Worm (Caenorhabditis elegans) whole organism, L3 larva: Measurements from ENCODE around the gene egl-2.

Experiments
- R02D3.7 ChIP-seq: fragments of 150-350 bp; optimal IDR thresholded peaks from 2 replicates; lab custom pipeline; 2014; ENCODE audit warnings: missing biosample characterization, missing genetic modification characterization
- aly-2 ChIP-seq: fragments of 150-350 bp; optimal IDR thresholded peaks from 2 replicates; lab custom pipeline; 2014; ENCODE audit warnings: missing biosample characterization, missing genetic modification characterization
- ama-1 ChIP-seq: fragments of 150-350 bp; optimal IDR thresholded peaks from 2 replicates; lab custom pipeline; 2018
- ceh-16 ChIP-seq: sonication (generic microtip); optimal IDR thresholded peaks from 2 replicates; lab custom pipeline; 2017; ENCODE audit warnings: missing biosample characterization, missing genetic modification characterization
- ceh-9 ChIP-seq: sonication (generic microtip); optimal IDR thresholded peaks from 2 replicates; lab custom pipeline; 2018; ENCODE audit warnings: missing biosample characterization, missing genetic modification characterization
- daf-12 ChIP-seq: fragments of 150-350 bp; optimal IDR thresholded peaks from 2 replicates; lab custom pipeline; 2014; ENCODE audit warnings: missing biosample characterization, missing genetic modification reagents, missing genetic modification characterization
- egl-27 ChIP-seq: sonication (generic microtip); optimal IDR thresholded peaks from 4 replicates; lab custom pipeline; 2017; ENCODE audit warnings: missing biosample characterization, missing genetic modification reagents, missing genetic modification characterization
- egl-5 ChIP-seq: fragments of 150-350 bp; optimal IDR thresholded peaks from 2 replicates; lab custom pipeline; 2017; ENCODE audit warnings: missing biosample characterization, missing genetic modification reagents, missing genetic modification characterization, inconsistent platforms
- elt-2 ChIP-seq: sonication (generic microtip); optimal IDR thresholded peaks from 2 replicates; lab custom pipeline; 2016; ENCODE audit warnings: missing genetic modification reagents, mild to moderate bottlenecking, missing genetic modification characterization, missing compliant biosample characterization
- elt-3 ChIP-seq, 3 experiments: fragments of 150-350 bp in 1 of 3; sonication (generic microtip) in 2 of 3; optimal IDR thresholded peaks; 2 replicates in 2 of 3; 4 replicates in 1 of 3; lab custom pipeline; 2014 to 2017; ENCODE audit warnings: missing biosample characterization in 3 of 3, missing genetic modification characterization in 3 of 3
- eor-1 ChIP-seq, 2 experiments: fragments of 150-350 bp; optimal IDR thresholded peaks; 2 replicates each; lab custom pipeline; 2014 to 2018; ENCODE audit warnings: missing biosample characterization in 2 of 2, missing genetic modification characterization in 2 of 2
- fkh-10 ChIP-seq: sonication (generic microtip); optimal IDR thresholded peaks from 2 replicates; lab custom pipeline; 2017; ENCODE audit warnings: missing biosample characterization, missing genetic modification reagents, missing genetic modification characterization
- fkh-2 ChIP-seq: fragments of 150-350 bp; optimal IDR thresholded peaks from 2 replicates; lab custom pipeline; 2014; ENCODE audit warnings: missing biosample characterization, missing genetic modification reagents, missing genetic modification characterization
- fos-1 ChIP-seq: fragments of 150-350 bp; optimal IDR thresholded peaks from 2 replicates; lab custom pipeline; 2014; ENCODE audit warnings: missing biosample characterization, missing genetic modification characterization
- hmg-11 ChIP-seq: sonication (generic microtip); optimal IDR thresholded peaks from 2 replicates; lab custom pipeline; 2016; ENCODE audit warnings: missing genetic modification characterization, missing compliant biosample characterization
- lin-15B ChIP-seq: fragments of 150-350 bp; optimal IDR thresholded peaks from 2 replicates; lab custom pipeline; 2014; ENCODE audit warnings: missing biosample characterization, missing genetic modification characterization
- lin-39 ChIP-seq: fragments of 150-350 bp; optimal IDR thresholded peaks from 2 replicates; lab custom pipeline; 2018; ENCODE audit warnings: missing biosample characterization, missing genetic modification reagents, missing genetic modification characterization
- mdl-1 ChIP-seq: fragments of 150-350 bp; optimal IDR thresholded peaks from 2 replicates; lab custom pipeline; 2014; ENCODE audit warnings: missing biosample characterization, missing genetic modification characterization
- mml-1 ChIP-seq: fragments of 150-350 bp; sonication (generic microtip); optimal IDR thresholded peaks from 3 replicates; lab custom pipeline; 2014; ENCODE audit warnings: missing biosample characterization, missing genetic modification characterization
- nfya-1 ChIP-seq: sonication (generic microtip); optimal IDR thresholded peaks from 2 replicates; lab custom pipeline; 2017; ENCODE audit warnings: missing genetic modification characterization, mild to moderate bottlenecking, missing compliant biosample characterization, antibody characterized with exemption, moderate library complexity; ENCODE audit not compliant: insufficient read depth
- nhr-11 ChIP-seq: fragments of 150-350 bp; optimal IDR thresholded peaks from 2 replicates; lab custom pipeline; 2014; ENCODE audit warnings: missing biosample characterization, missing genetic modification characterization
- nhr-12 ChIP-seq: fragments of 150-350 bp; optimal IDR thresholded peaks from 2 replicates; lab custom pipeline; 2014; ENCODE audit warnings: missing biosample characterization, missing genetic modification characterization
- nhr-23 ChIP-seq: fragments of 150-350 bp; optimal IDR thresholded peaks from 2 replicates; lab custom pipeline; 2014; ENCODE audit warnings: missing biosample characterization, missing genetic modification reagents, missing genetic modification characterization
- nhr-25 ChIP-seq: sonication (generic microtip); optimal IDR thresholded peaks from 2 replicates; lab custom pipeline; 2017; ENCODE audit warnings: missing biosample characterization, missing genetic modification characterization
- nhr-28 ChIP-seq: fragments of 150-350 bp; optimal IDR thresholded peaks from 2 replicates; lab custom pipeline; 2014; ENCODE audit warnings: missing biosample characterization, missing genetic modification characterization
- nhr-43 ChIP-seq: sonication (generic microtip); optimal IDR thresholded peaks from 2 replicates; lab custom pipeline; 2016; ENCODE audit warnings: mild to moderate bottlenecking, missing genetic modification characterization, missing compliant biosample characterization; ENCODE audit not compliant: poor library complexity, severe bottlenecking
- nhr-67 ChIP-seq: fragments of 150-350 bp; optimal IDR thresholded peaks from 2 replicates; lab custom pipeline; 2014; ENCODE audit warnings: missing biosample characterization, missing genetic modification characterization
- pqm-1 ChIP-seq: fragments of 150-350 bp; optimal IDR thresholded peaks from 2 replicates; lab custom pipeline; 2017; ENCODE audit warnings: missing biosample characterization, missing genetic modification characterization, inconsistent platforms
- sea-2 ChIP-seq: fragments of 150-350 bp; sonication (generic microtip); optimal IDR thresholded peaks from 4 replicates; lab custom pipeline; 2014; ENCODE audit warnings: missing biosample characterization, missing genetic modification reagents, missing genetic modification characterization
- snpc-4 ChIP-seq: fragments of 150-350 bp; optimal IDR thresholded peaks from 2 replicates; lab custom pipeline; 2014; ENCODE audit warnings: missing biosample characterization, missing genetic modification characterization
- tbx-2 ChIP-seq: sonication (generic microtip); optimal IDR thresholded peaks from 2 replicates; lab custom pipeline; 2016; ENCODE audit warnings: mild to moderate bottlenecking, missing genetic modification characterization, missing compliant biosample characterization
- unc-39 ChIP-seq: sonication (generic microtip); optimal IDR thresholded peaks from 4 replicates; lab custom pipeline; 2017; ENCODE audit warnings: missing biosample characterization, missing genetic modification characterization
- unc-62 ChIP-seq: fragments of 150-350 bp; sonication (generic microtip); optimal IDR thresholded peaks from 4 replicates; lab custom pipeline; 2014; ENCODE audit warnings: missing biosample characterization, missing genetic modification reagents, missing genetic modification characterization
- zag-1 ChIP-seq: fragments of 150-350 bp; optimal IDR thresholded peaks from 2 replicates; lab custom pipeline; 2014; ENCODE audit warnings: missing biosample characterization, missing genetic modification characterization
- ztf-4 ChIP-seq: fragments of 150-350 bp; optimal IDR thresholded peaks from 2 replicates; lab custom pipeline; 2014; ENCODE audit warnings: missing biosample characterization, missing genetic modification characterization

The egl-2 gene

ce11 chrV:1307730-1308129 lies 8.6 kb upstream of the egl-2 start:
- TF ChIP-seq daf-12 (tag; lab: Kevin White, UChicago): no peak
- TF ChIP-seq lin-39 (tag; lab: Kevin White, UChicago): no peak
- TF ChIP-seq tbx-2 (tag; lab: Kevin White, UChicago): no peak
- TF ChIP-seq lin-15B (tag; lab: Kevin White, UChicago): no peak
- no peak for TF ChIP-seq nhr-23 (tag; lab: Kevin White, UChicago)
- TF ChIP-seq aly-2: no peak
- no peak for TF ChIP-seq unc-62 (GFP tag; lab: Kevin White, UChicago)
- TF ChIP-seq zag-1 (tag; lab: Kevin White, UChicago): no peak
- no peak for TF ChIP-seq ztf-4 (tag; lab: Kevin White, UChicago)
- TF ChIP-seq nhr-12 (tag; lab: Kevin White, UChicago): no peak
- TF ChIP-seq nhr-25 (tag; lab: Kevin White, UChicago): no peak
- TF ChIP-seq nhr-43 (tag; lab: Kevin White, UChicago): no peak
- no peak for TF ChIP-seq nhr-28
- TF ChIP-seq mdl-1 (tag; lab: Kevin White, UChicago): no peak
- no peak for TF ChIP-seq ceh-16 (tag; lab: Kevin White, UChicago)
- TF ChIP-seq sea-2: no peak
- no peak for TF ChIP-seq snpc-4 (tag; lab: Kevin White, UChicago)

DNA sequence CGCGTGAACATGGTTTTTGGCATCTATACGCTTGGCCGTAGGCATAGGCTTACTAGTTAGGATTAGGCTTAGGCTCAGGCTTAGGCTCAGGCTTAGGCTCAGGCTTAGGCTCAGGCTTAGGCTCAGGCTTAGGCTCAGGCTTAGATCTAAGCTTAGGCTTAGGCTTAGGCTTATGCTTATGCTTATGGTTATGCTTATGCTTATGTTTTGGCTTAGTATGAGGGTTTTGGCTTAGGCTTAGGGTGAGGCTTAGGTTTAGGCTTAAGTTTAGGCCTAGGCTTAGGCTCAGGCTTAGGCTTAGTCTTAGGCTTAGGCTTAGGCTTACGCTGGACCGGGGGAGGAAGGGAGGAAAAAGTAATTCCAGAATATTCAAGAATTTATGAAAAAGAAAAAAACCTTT lies 6.7 kb upstream of the egl-2 start:
- TF ChIP-seq fos-1 (tag; lab: Kevin White, UChicago): no peak
- no peak for TF ChIP-seq eor-1 (tag; optimal IDR thresholded peaks at IDR 0.05; lab: Kevin White, UChicago)
- TF ChIP-seq fkh-2 (tag; lab: Kevin White, UChicago): no peak
- TF ChIP-seq nhr-23 (tag; lab: Kevin White, UChicago): no peak
- no peak for TF ChIP-seq elt-3 (tag; optimal IDR thresholded peaks at IDR 0.05; lab: Kevin White, UChicago)
- no peak for TF ChIP-seq unc-39
- TF ChIP-seq mdl-1 (tag; lab: Kevin White, UChicago): no peak
- TF ChIP-seq hmg-11 (tag; lab: Kevin White, UChicago): no peak

DNA sequence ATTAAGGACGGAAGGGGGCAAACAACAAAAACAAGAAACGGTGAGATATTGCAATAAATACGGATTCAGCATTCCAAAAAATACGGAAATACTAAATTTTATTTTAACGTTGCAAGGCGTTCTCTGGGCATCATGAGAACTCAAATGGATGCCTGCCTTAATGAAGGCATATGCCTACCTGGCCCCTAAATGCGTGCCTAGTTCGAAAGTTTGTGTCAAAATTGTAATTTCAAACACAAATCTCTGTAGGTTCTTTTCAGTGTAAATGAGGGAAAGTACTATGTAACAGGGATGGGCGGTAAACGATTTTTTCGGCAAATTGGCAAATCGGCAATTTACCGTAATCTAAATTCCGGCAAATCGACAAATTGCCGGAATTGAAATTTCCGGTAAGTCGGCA lies 3.0 kb upstream of the egl-2 start:
- no peak for TF ChIP-seq nfya-1 (tag; lab: Kevin White, UChicago)
- no peak for TF ChIP-seq ama-1 (lab: Kevin White, UChicago)
- TF ChIP-seq fkh-10: no peak
- TF ChIP-seq tbx-2 (tag; lab: Kevin White, UChicago): no peak
- TF ChIP-seq elt-2: no peak
- TF ChIP-seq nhr-67 (tag; lab: Kevin White, UChicago): no peak
- no peak for TF ChIP-seq R02D3.7 (tag; lab: Kevin White, UChicago)
- no peak for TF ChIP-seq aly-2

DNA sequence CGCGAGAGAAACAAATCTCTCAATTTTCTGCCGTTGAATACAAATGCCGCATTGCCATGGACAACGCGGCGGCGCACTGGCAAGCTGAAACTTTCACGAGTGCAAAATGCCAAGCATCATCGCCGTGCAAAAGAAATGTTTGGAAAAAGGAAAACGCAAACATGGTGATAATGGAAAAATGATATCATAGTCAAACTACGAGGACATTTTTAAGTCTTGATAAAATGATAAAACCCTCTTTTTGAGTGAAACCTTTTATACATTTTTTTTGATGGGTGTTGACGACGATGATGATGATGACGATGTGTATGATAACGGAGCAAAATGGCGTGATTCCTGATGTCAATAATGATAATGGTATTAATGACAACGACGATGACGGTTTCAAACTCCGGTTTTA lies 11.9 kb downstream of the egl-2 start:
- TF ChIP-seq elt-2: peak; percentile 56
- TF ChIP-seq nhr-25 (tag; lab: Kevin White, UChicago): no peak
- TF ChIP-seq mml-1 (tag; lab: Kevin White, UChicago): no peak

DNA sequence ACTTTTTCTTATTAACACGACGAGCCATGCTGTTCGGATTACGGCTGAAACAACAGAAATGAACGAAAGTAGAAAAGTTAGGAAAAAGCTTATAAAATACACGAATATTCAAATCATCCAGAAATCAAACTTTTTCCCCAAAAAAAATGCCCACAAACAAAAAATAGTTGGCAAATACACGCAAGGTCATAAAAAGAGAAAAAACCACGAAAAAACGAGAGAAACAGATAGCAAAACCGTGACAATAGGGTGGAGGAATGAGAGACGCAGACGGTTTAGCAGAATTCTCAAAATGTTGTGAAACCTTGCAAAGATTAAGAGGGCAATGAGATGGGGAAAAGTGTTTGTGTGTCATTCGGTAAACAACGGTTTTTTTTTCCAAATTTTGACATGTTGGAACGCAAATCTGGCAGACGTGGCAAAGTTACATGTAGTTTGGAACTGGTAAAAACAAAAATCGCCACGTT lies 13.4 kb downstream of the egl-2 start, which contains the start of gene tank-1:
Gene tank-1, minus strand, starts transcription at position 51 of the 467 bp plus-strand sequence.
- TF ChIP-seq fkh-10 (no peak), mdl-1 (tag; lab: Kevin White, UChicago) (no peak), mml-1 (tag; lab: Kevin White, UChicago) (no peak), nhr-23 (tag; lab: Kevin White, UChicago) (no peak), egl-5 (tag; lab: Kevin White, UChicago) (peak; percentile 91), nhr-11 (tag; lab: Kevin White, UChicago) (no peak), hmg-11 (tag; lab: Kevin White, UChicago) (peak; percentile 48), egl-27 (tag; lab: Kevin White, UChicago) (no peak), snpc-4 (tag; lab: Kevin White, UChicago) (no peak), nhr-25 (tag; lab: Kevin White, UChicago) (peak; percentile 74), unc-39 (no peak), nhr-12 (tag; lab: Kevin White, UChicago) (no peak), fkh-2 (tag; lab: Kevin White, UChicago) (no peak), pqm-1 (tag; lab: Kevin White, UChicago) (peak; percentile 50), lin-39 (tag; lab: Kevin White, UChicago) (peak; percentile 14), nhr-43 (tag; lab: Kevin White, UChicago) (no peak), elt-2 (peak; percentile 11), ceh-9 (tag; lab: Kevin White, UChicago) (no peak)
